Fruit fly (Drosophila melanogaster) whole organism, embryonic: ENCODE measurements around the gene Spt3.

Experiments
- Antp ChIP-seq: fragments of 200-800 bp; sonication (Bioruptor generic); optimal IDR thresholded peaks from 3 replicates; lab custom pipeline; 2016; ENCODE audit warnings: missing biosample characterization, missing genetic modification characterization
- Bdp1 ChIP-seq: fragments of 200-800 bp; sonication (Bioruptor generic); optimal IDR thresholded peaks from 3 replicates; lab custom pipeline; 2016; ENCODE audit warnings: missing biosample characterization, missing genetic modification characterization
- CG10321 ChIP-seq: fragments of 200-800 bp; sonication (Bioruptor generic); IDR thresholded peaks from 2 replicates; pipeline ENCODE4 v1.3.6; 2022; ENCODE audit warnings: missing biosample characterization, missing genetic modification characterization
- CG11093 ChIP-seq: fragments of 200-800 bp; sonication (Bioruptor generic); IDR thresholded peaks from 3 replicates; pipeline ENCODE4 v1.3.6; 2022; ENCODE audit warnings: missing biosample characterization, missing genetic modification characterization
- CG1233 ChIP-seq: fragments of 200-800 bp; sonication (Bioruptor generic); optimal IDR thresholded peaks from 4 replicates; lab custom pipeline; 2018; ENCODE audit warnings: missing biosample characterization, mild to moderate bottlenecking, missing genetic modification characterization
- CG17568 ChIP-seq: fragments of 200-800 bp; sonication (Bioruptor generic); optimal IDR thresholded peaks from 2 replicates; lab custom pipeline; 2018; ENCODE audit warnings: missing biosample characterization, mild to moderate bottlenecking, missing genetic modification characterization, moderate library complexity
- CG18599 ChIP-seq: fragments of 200-800 bp; sonication (Bioruptor generic); optimal IDR thresholded peaks from 3 replicates; lab custom pipeline; 2017; ENCODE audit warnings: missing biosample characterization, missing genetic modification characterization, mild to moderate bottlenecking, moderate library complexity, missing genetic modification reagents
- CG3163 ChIP-seq: fragments of 200-800 bp; sonication (Bioruptor generic); optimal IDR thresholded peaks from 3 replicates; lab custom pipeline; 2016; ENCODE audit warnings: missing biosample characterization, missing genetic modification characterization
- CG33557 ChIP-seq: fragments of 200-800 bp; sonication (Bioruptor generic); optimal IDR thresholded peaks from 2 replicates; lab custom pipeline; 2019; ENCODE audit warnings: missing biosample characterization, mild to moderate bottlenecking, missing genetic modification characterization, moderate library complexity
- CG34224 ChIP-seq: fragments of 200-800 bp; sonication (Bioruptor generic); IDR thresholded peaks from 3 replicates; pipeline ENCODE4 v1.3.6; 2022; ENCODE audit warnings: missing biosample characterization, missing genetic modification characterization; ENCODE audit not compliant: partially characterized antibody
- CG3995 ChIP-seq: fragments of 200-800 bp; sonication (Bioruptor generic); optimal IDR thresholded peaks from 3 replicates; lab custom pipeline; 2016; ENCODE audit warnings: missing biosample characterization, missing genetic modification characterization
- CG43689 ChIP-seq: fragments of 200-800 bp; sonication (Bioruptor generic); IDR thresholded peaks from 2 replicates; pipeline ENCODE4 v1.3.6; 2022; ENCODE audit warnings: missing biosample characterization, missing genetic modification characterization
- CG6272 ChIP-seq: fragments of 200-800 bp; sonication (Bioruptor generic); IDR thresholded peaks from 2 replicates; pipeline ENCODE4 v1.3.6; 2022; ENCODE audit warnings: missing biosample characterization, missing genetic modification characterization
- CG7556 ChIP-seq: fragments of 200-800 bp; sonication (Bioruptor generic); optimal IDR thresholded peaks from 2 replicates; lab custom pipeline; 2017; ENCODE audit warnings: missing biosample characterization, mild to moderate bottlenecking, missing genetic modification characterization
- CG7786 ChIP-seq: fragments of 200-800 bp; sonication (Bioruptor generic); optimal IDR thresholded peaks from 2 replicates; lab custom pipeline; 2016; ENCODE audit warnings: missing biosample characterization, missing genetic modification characterization
- CrebB ChIP-seq: fragments of 200-800 bp; sonication (Bioruptor generic); optimal IDR thresholded peaks from 3 replicates; lab custom pipeline; 2018; ENCODE audit warnings: missing biosample characterization, mild to moderate bottlenecking, missing genetic modification characterization
- Gsc ChIP-seq: fragments of 200-800 bp; sonication (Bioruptor generic); IDR thresholded peaks from 2 replicates; pipeline ENCODE4 v1.3.6; 2022; ENCODE audit warnings: missing biosample characterization, missing genetic modification characterization
- Hmr ChIP-seq: fragments of 200-800 bp; sonication (Bioruptor generic); optimal IDR thresholded peaks from 3 replicates; lab custom pipeline; 2017; ENCODE audit warnings: mild to moderate bottlenecking, missing biosample characterization, missing genetic modification reagents, missing genetic modification characterization
- Hr51 ChIP-seq, 2 experiments: fragments of 200-800 bp; sonication (Bioruptor generic); optimal IDR thresholded peaks; 2 replicates in 1 of 2; 3 replicates in 1 of 2; lab custom pipeline; 2016 to 2018; ENCODE audit warnings: missing biosample characterization in 2 of 2, missing genetic modification characterization in 2 of 2, mild to moderate bottlenecking in 1 of 2, moderate library complexity in 1 of 2
- Med ChIP-seq: fragments of 200-800 bp; sonication (Bioruptor generic); peaks from one replicate; lab custom pipeline; 2016; ENCODE audit warnings: missing biosample characterization, missing genetic modification characterization, mild to moderate bottlenecking, inconsistent platforms, moderate library complexity
- Nf-YC ChIP-seq: fragments of 200-800 bp; optimal IDR thresholded peaks from 3 replicates; lab custom pipeline; 2019; ENCODE audit warnings: missing biosample characterization, mild to moderate bottlenecking, missing genetic modification characterization, moderate library complexity
- Rfx ChIP-seq: fragments of 200-800 bp; sonication (Bioruptor generic); IDR thresholded peaks from 2 replicates; pipeline ENCODE4 v1.3.6; 2022; ENCODE audit warnings: missing biosample characterization, missing genetic modification characterization
- Rx ChIP-seq: fragments of 200-800 bp; sonication (Bioruptor generic); IDR thresholded peaks from 2 replicates; pipeline ENCODE4 v1.3.6; 2022; ENCODE audit warnings: missing biosample characterization, missing genetic modification characterization
- Scr ChIP-seq: fragments of 200-800 bp; sonication (Bioruptor generic); IDR thresholded peaks from 2 replicates; pipeline ENCODE4 v1.3.6; 2022; ENCODE audit warnings: missing biosample characterization, missing genetic modification characterization; ENCODE audit not compliant: partially characterized antibody
- Xbp1 ChIP-seq: fragments of 200-800 bp; sonication (Bioruptor generic); optimal IDR thresholded peaks from 3 replicates; lab custom pipeline; 2016; ENCODE audit warnings: missing biosample characterization, mild to moderate bottlenecking, missing genetic modification characterization
- ara ChIP-seq: fragments of 200-800 bp; sonication (Bioruptor generic); IDR thresholded peaks from 2 replicates; pipeline ENCODE4 v1.3.6; 2022; ENCODE audit warnings: missing biosample characterization, missing genetic modification characterization
- ase ChIP-seq: fragments of 200-800 bp; sonication (Bioruptor generic); IDR thresholded peaks from 3 replicates; pipeline ENCODE4 v1.3.6; 2022; ENCODE audit warnings: missing biosample characterization, missing genetic modification characterization
- bab2 ChIP-seq: fragments of 200-800 bp; sonication (Bioruptor generic); optimal IDR thresholded peaks from 2 replicates; lab custom pipeline; 2016; ENCODE audit warnings: missing biosample characterization, missing genetic modification characterization
- bbx ChIP-seq: fragments of 200-800 bp; sonication (Bioruptor generic); IDR thresholded peaks from 2 replicates; pipeline ENCODE4 v1.3.6; 2022; ENCODE audit warnings: missing biosample characterization, missing genetic modification characterization; ENCODE audit not compliant: partially characterized antibody
- corto ChIP-seq: fragments of 200-800 bp; sonication (Bioruptor generic); optimal IDR thresholded peaks from 2 replicates; lab custom pipeline; 2016; ENCODE audit warnings: missing biosample characterization, mild to moderate bottlenecking, missing genetic modification characterization, moderate library complexity
- exex ChIP-seq: fragments of 200-800 bp; sonication (Bioruptor generic); optimal IDR thresholded peaks from 4 replicates; lab custom pipeline; 2018; ENCODE audit warnings: missing biosample characterization, mild to moderate bottlenecking, missing genetic modification characterization, moderate library complexity
- fd102C ChIP-seq: fragments of 200-800 bp; sonication (Bioruptor generic); optimal IDR thresholded peaks from 2 replicates; lab custom pipeline; 2018; ENCODE audit warnings: missing biosample characterization, mild to moderate bottlenecking, missing genetic modification characterization, moderate library complexity
- ftz-f1 ChIP-seq: fragments of 200-800 bp; sonication (Bioruptor generic); optimal IDR thresholded peaks from 2 replicates; lab custom pipeline; 2016; ENCODE audit warnings: missing biosample characterization, missing genetic modification characterization
- gcm2 ChIP-seq: fragments of 200-800 bp; sonication (Bioruptor generic); optimal IDR thresholded peaks from 2 replicates; lab custom pipeline; 2016; ENCODE audit warnings: missing biosample characterization, missing genetic modification characterization
- gt ChIP-seq: fragments of 200-800 bp; sonication (Bioruptor generic); IDR thresholded peaks from 2 replicates; pipeline ENCODE4 v1.3.6; 2022; ENCODE audit warnings: missing biosample characterization, missing genetic modification characterization
- ham ChIP-seq: fragments of 200-800 bp; sonication (Bioruptor generic); IDR thresholded peaks from 2 replicates; pipeline ENCODE4 v1.3.6; 2022; ENCODE audit warnings: missing biosample characterization, missing genetic modification characterization
- hkb ChIP-seq, 2 experiments: fragments of 200-800 bp in 1 of 2; fragments of >200 bp in 1 of 2; sonication (Bioruptor generic) in 1 of 2; IDR thresholded peaks in 1 of 2; optimal IDR thresholded peaks in 1 of 2; 2 replicates each; pipeline versions ENCODE4 v1.3.6 to Lab custom; 2017 to 2022; ENCODE audit warnings: missing biosample characterization in 1 of 2, missing genetic modification characterization in 1 of 2
- jigr1 ChIP-seq: fragments of 200-800 bp; sonication (Bioruptor generic); IDR thresholded peaks from 3 replicates; pipeline ENCODE4 v1.3.6; 2022; ENCODE audit warnings: missing biosample characterization, missing genetic modification characterization
- klu ChIP-seq: fragments of 200-800 bp; sonication (Bioruptor generic); IDR thresholded peaks from 2 replicates; pipeline ENCODE4 v1.3.6; 2022; ENCODE audit warnings: missing biosample characterization, missing genetic modification characterization
- lab ChIP-seq: fragments of 200-800 bp; sonication (Bioruptor generic); optimal IDR thresholded peaks from 3 replicates; lab custom pipeline; 2017; ENCODE audit warnings: missing biosample characterization, missing genetic modification characterization, mild to moderate bottlenecking, moderate library complexity, missing genetic modification reagents
- nerfin-2 ChIP-seq: fragments of 200-800 bp; sonication (Bioruptor generic); IDR thresholded peaks from 2 replicates; pipeline ENCODE4 v1.3.6; 2022; ENCODE audit warnings: missing biosample characterization, missing genetic modification characterization; ENCODE audit not compliant: partially characterized antibody
- pnt ChIP-seq: fragments of 200-800 bp; sonication (Bioruptor generic); optimal IDR thresholded peaks from 3 replicates; lab custom pipeline; 2016; ENCODE audit warnings: missing biosample characterization, missing genetic modification characterization
- row ChIP-seq: fragments of 200-800 bp; sonication (Bioruptor generic); IDR thresholded peaks from 3 replicates; pipeline ENCODE4 v1.3.6; 2022; ENCODE audit warnings: missing biosample characterization, missing genetic modification characterization
- run ChIP-seq: fragments of 200-800 bp; sonication (Bioruptor generic); optimal IDR thresholded peaks from 3 replicates; lab custom pipeline; 2018; ENCODE audit warnings: missing biosample characterization, mild to moderate bottlenecking, missing genetic modification characterization
- sens-2 ChIP-seq: fragments of 200-800 bp; sonication (Bioruptor generic); IDR thresholded peaks from 2 replicates; pipeline ENCODE4 v1.3.6; 2022; ENCODE audit warnings: missing biosample characterization, missing genetic modification characterization
- sr ChIP-seq: fragments of 200-800 bp; sonication (Bioruptor generic); IDR thresholded peaks from 3 replicates; pipeline ENCODE4 v1.3.6; 2022; ENCODE audit warnings: missing biosample characterization, missing genetic modification characterization
- stwl ChIP-seq: fragments of 200-800 bp; sonication (Bioruptor generic); optimal IDR thresholded peaks from 3 replicates; lab custom pipeline; 2018; ENCODE audit warnings: missing biosample characterization, mild to moderate bottlenecking, missing genetic modification characterization, moderate library complexity
- tx ChIP-seq: fragments of 200-800 bp; sonication (Bioruptor generic); optimal IDR thresholded peaks from 2 replicates; lab custom pipeline; 2016; ENCODE audit warnings: missing biosample characterization, missing genetic modification characterization
- wek ChIP-seq: fragments of 200-800 bp; sonication (Bioruptor generic); optimal IDR thresholded peaks from 3 replicates; lab custom pipeline; 2018; ENCODE audit warnings: missing biosample characterization, mild to moderate bottlenecking, missing genetic modification characterization, moderate library complexity

Spt3 gene

DNA sequence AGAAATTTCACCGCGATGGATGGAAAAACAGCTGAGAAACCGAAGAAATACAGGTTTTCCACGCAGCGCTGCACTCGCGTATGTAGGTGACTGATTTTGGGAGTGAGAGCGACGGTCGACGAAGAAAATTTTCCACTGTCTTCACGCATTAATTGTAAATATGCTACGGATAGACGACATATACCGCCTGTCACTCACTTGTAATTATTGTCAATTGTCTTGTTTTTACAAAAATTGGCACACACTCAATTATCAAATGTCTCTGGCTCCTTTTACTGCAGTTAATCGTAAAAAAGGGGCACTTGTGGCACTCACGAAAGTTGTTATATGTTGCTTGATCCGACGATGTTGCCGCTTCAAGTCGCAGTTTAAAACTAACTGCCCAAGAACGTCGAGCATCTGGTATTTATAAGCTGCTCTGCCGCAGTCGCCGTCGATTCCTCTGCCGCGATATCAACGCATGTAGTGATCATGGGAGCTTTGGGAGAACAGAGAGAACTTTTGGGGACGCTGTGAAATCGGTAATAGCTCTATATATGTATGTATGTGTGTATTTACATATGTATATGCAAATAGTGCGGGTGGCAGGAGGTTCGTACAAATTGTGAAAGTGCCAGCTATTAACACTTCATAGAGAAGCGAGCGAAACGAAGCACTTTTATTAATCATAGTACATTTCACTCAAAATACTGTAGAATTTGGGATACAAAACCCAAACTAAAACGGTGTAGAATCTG lies 23.9 kb upstream of the Spt3 start, which contains the start of gene mfas (continued):
- TF ChIP-seq tx (GFP tag; lab: Kevin White, UChicago), result no peak
- TF ChIP-seq CG7556, result no peak
- no peak for TF ChIP-seq bab2 (GFP tag; lab: Kevin White, UChicago)
- no peak for TF ChIP-seq sr (GFP tag; lab: Robert Waterston, UW)
- peak; percentile 22; the same call in 1 of the 2 replicates for TF ChIP-seq bbx
- TF ChIP-seq klu (GFP tag; lab: Robert Waterston, UW), result no peak
- TF ChIP-seq hkb (optimal IDR thresholded peaks at IDR 0.05; lab: Kevin White, UChicago), result no peak
- peak; percentile 47 for TF ChIP-seq hkb (GFP tag; IDR thresholded peaks at IDR 0.05; lab: Robert Waterston, UW)
- TF ChIP-seq wek, result peak; percentile 71
- no peak for TF ChIP-seq ase (GFP tag; lab: Robert Waterston, UW)
- peak; percentile 61 for TF ChIP-seq lab (GFP tag; lab: Kevin White, UChicago)
- TF ChIP-seq gcm2, result no peak
- no peak; the same call in 2 of the 3 replicates for TF ChIP-seq CG34224 (GFP tag; lab: Robert Waterston, UW)
- peak; percentile 21 for TF ChIP-seq Hmr (GFP tag; lab: Kevin White, UChicago)
- no peak for TF ChIP-seq jigr1
- TF ChIP-seq CG18599 (GFP tag; lab: Kevin White, UChicago), result peak; percentile 26
- no peak for TF ChIP-seq fd102C (GFP tag; lab: Kevin White, UChicago)
- no peak for TF ChIP-seq CG43689 (GFP tag; lab: Robert Waterston, UW)
- TF ChIP-seq CG17568 (GFP tag; lab: Kevin White, UChicago), result peak; percentile 38
- peak; percentile 1 for TF ChIP-seq CG3995
- no peak for TF ChIP-seq ham (GFP tag; lab: Robert Waterston, UW)
- no peak for TF ChIP-seq CrebB (tag; lab: Kevin White, UChicago)
- TF ChIP-seq Nf-YC (tag; lab: Kevin White, UChicago), result no peak
- TF ChIP-seq CG33557, result peak; percentile 41
- no peak for TF ChIP-seq stwl
- no peak for TF ChIP-seq run (tag; lab: Kevin White, UChicago)
- TF ChIP-seq CG10321, result no peak
- no peak for TF ChIP-seq corto
- no peak for TF ChIP-seq Hr51 (GFP tag; optimal IDR thresholded peaks at IDR 0.05; lab: Kevin White, UChicago)
- 0 out of 2 replicates have a peak, but pooled peaks have one; percentile 6 for TF ChIP-seq ara (GFP tag; lab: Robert Waterston, UW)
- no peak for TF ChIP-seq Scr (GFP tag; lab: Robert Waterston, UW)
- no peak for TF ChIP-seq Bdp1 (GFP tag; lab: Kevin White, UChicago)
- TF ChIP-seq gt (GFP tag; lab: Robert Waterston, UW), result no peak
- TF ChIP-seq row (GFP tag; lab: Robert Waterston, UW), result no peak
- TF ChIP-seq pnt, result no peak
- no peak for TF ChIP-seq nerfin-2 (GFP tag; lab: Robert Waterston, UW)
- TF ChIP-seq Gsc (GFP tag; lab: Robert Waterston, UW), result no peak
- no peak for TF ChIP-seq sens-2
- no peak for TF ChIP-seq Xbp1 (GFP tag; lab: Kevin White, UChicago)
- no peak for TF ChIP-seq Rx (GFP tag; lab: Robert Waterston, UW)
- no peak for TF ChIP-seq CG7786 (GFP tag; lab: Kevin White, UChicago)
- TF ChIP-seq Med, result peak; percentile 84
- no peak for TF ChIP-seq CG11093 (GFP tag; lab: Robert Waterston, UW)
- TF ChIP-seq CG6272 (GFP tag; lab: Robert Waterston, UW), result no peak
- no peak for TF ChIP-seq Antp
- TF ChIP-seq CG3163 (GFP tag; lab: Kevin White, UChicago), result peak; percentile 32
- no peak for TF ChIP-seq Rfx (GFP tag; lab: Robert Waterston, UW)
- TF ChIP-seq CG1233 (GFP tag; lab: Kevin White, UChicago), result no peak
- TF ChIP-seq ftz-f1, result no peak
- TF ChIP-seq exex (tag; lab: Kevin White, UChicago), result no peak
